Fruit fly (Drosophila melanogaster) whole organism, embryonic: ENCODE measurements around the gene Cpr67Fa2.

Source experiments
- CG10462 ChIP-seq: fragments of 200-800 bp; sonication (Bioruptor generic); optimal IDR thresholded peaks from 2 replicates; lab custom pipeline; 2016; ENCODE audit warnings: missing biosample characterization, missing genetic modification characterization
- CG11398 ChIP-seq: fragments of 200-800 bp; sonication (Bioruptor generic); optimal IDR thresholded peaks from 2 replicates; lab custom pipeline; 2016; ENCODE audit warnings: missing biosample characterization, missing genetic modification characterization
- CG15269 ChIP-seq: fragments of 200-800 bp; sonication (Bioruptor generic); optimal IDR thresholded peaks from 2 replicates; lab custom pipeline; 2018; ENCODE audit warnings: missing biosample characterization, mild to moderate bottlenecking, missing genetic modification characterization, moderate library complexity
- CG15514 ChIP-seq: fragments of 200-800 bp; sonication (Bioruptor generic); optimal IDR thresholded peaks from 3 replicates; lab custom pipeline; 2017; ENCODE audit warnings: missing biosample characterization, missing genetic modification characterization, mild to moderate bottlenecking, moderate library complexity, missing genetic modification reagents
- CG17385 ChIP-seq: fragments of 200-800 bp; sonication (Bioruptor generic); optimal IDR thresholded peaks from 3 replicates; lab custom pipeline; 2018; ENCODE audit warnings: missing biosample characterization, mild to moderate bottlenecking, missing genetic modification characterization
- CG1792 ChIP-seq: fragments of 200-800 bp; sonication (Bioruptor generic); optimal IDR thresholded peaks from 2 replicates; lab custom pipeline; 2016; ENCODE audit warnings: missing biosample characterization, missing genetic modification characterization
- CG18764 ChIP-seq: fragments of 200-800 bp; sonication (Bioruptor generic); optimal IDR thresholded peaks from 3 replicates; lab custom pipeline; 2016; ENCODE audit warnings: missing biosample characterization, missing genetic modification characterization
- CG2199 ChIP-seq: fragments of 200-800 bp; sonication (Bioruptor generic); IDR thresholded peaks from 3 replicates; pipeline ENCODE4 v1.3.6; 2022; ENCODE audit warnings: missing biosample characterization, missing genetic modification characterization
- CG2889 ChIP-seq: fragments of 200-800 bp; sonication (Bioruptor generic); IDR thresholded peaks from 3 replicates; pipeline ENCODE4 v1.3.6; 2022; ENCODE audit warnings: missing biosample characterization, missing genetic modification characterization
- CG43689 ChIP-seq: fragments of 200-800 bp; sonication (Bioruptor generic); IDR thresholded peaks from 2 replicates; pipeline ENCODE4 v1.3.6; 2022; ENCODE audit warnings: missing biosample characterization, missing genetic modification characterization
- CG6272 ChIP-seq: fragments of 200-800 bp; sonication (Bioruptor generic); IDR thresholded peaks from 2 replicates; pipeline ENCODE4 v1.3.6; 2022; ENCODE audit warnings: missing biosample characterization, missing genetic modification characterization
- CG6854 ChIP-seq: fragments of 200-800 bp; sonication (Bioruptor generic); optimal IDR thresholded peaks from 3 replicates; lab custom pipeline; 2017; ENCODE audit warnings: missing biosample characterization, mild to moderate bottlenecking, missing genetic modification characterization
- CG7745 ChIP-seq: fragments of 200-800 bp; sonication (Bioruptor generic); optimal IDR thresholded peaks from 2 replicates; lab custom pipeline; 2018; ENCODE audit warnings: missing biosample characterization, mild to moderate bottlenecking, missing genetic modification characterization, moderate library complexity
- CG8089 ChIP-seq: fragments of 200-800 bp; sonication (Bioruptor generic); optimal IDR thresholded peaks from 3 replicates; lab custom pipeline; 2016; ENCODE audit warnings: missing biosample characterization, missing genetic modification characterization
- CHES-1-like ChIP-seq: fragments of 200-800 bp; sonication (Bioruptor generic); optimal IDR thresholded peaks from 2 replicates; lab custom pipeline; 2016; ENCODE audit warnings: missing biosample characterization, missing genetic modification characterization
- Deaf1 ChIP-seq: fragments of 200-800 bp; optimal IDR thresholded peaks from 3 replicates; lab custom pipeline; 2019; ENCODE audit warnings: missing biosample characterization, mild to moderate bottlenecking, missing genetic modification characterization, moderate library complexity
- Dp ChIP-seq: fragments of 200-800 bp; sonication (Bioruptor generic); optimal IDR thresholded peaks from 2 replicates; lab custom pipeline; 2018; ENCODE audit warnings: missing biosample characterization, mild to moderate bottlenecking, missing genetic modification characterization, moderate library complexity
- HLH54F ChIP-seq: fragments of 200-800 bp; sonication (Bioruptor generic); optimal IDR thresholded peaks from 3 replicates; lab custom pipeline; 2016; ENCODE audit warnings: missing biosample characterization, missing genetic modification characterization
- Kr ChIP-seq: fragments of 200-800 bp; sonication (Bioruptor generic); optimal IDR thresholded peaks from 2 replicates; lab custom pipeline; 2017; ENCODE audit warnings: missing biosample characterization, mild to moderate bottlenecking, missing genetic modification characterization
- Mes4 ChIP-seq: fragments of 200-800 bp; sonication (Bioruptor generic); optimal IDR thresholded peaks from 2 replicates; lab custom pipeline; 2016; ENCODE audit warnings: missing biosample characterization, missing genetic modification characterization
- NFAT ChIP-seq: fragments of 200-800 bp; sonication (Bioruptor generic); IDR thresholded peaks from 2 replicates; pipeline ENCODE4 v1.3.6; 2022; ENCODE audit warnings: missing biosample characterization, missing genetic modification characterization
- Pdp1 ChIP-seq, 2 experiments: fragments of 200-800 bp; sonication (Bioruptor generic); optimal IDR thresholded peaks; 3 replicates each; lab custom pipeline; 2016; ENCODE audit warnings: missing biosample characterization in 2 of 2, missing genetic modification characterization in 2 of 2, mild to moderate bottlenecking in 1 of 2, moderate library complexity in 1 of 2
- Rx ChIP-seq: fragments of 200-800 bp; sonication (Bioruptor generic); IDR thresholded peaks from 2 replicates; pipeline ENCODE4 v1.3.6; 2022; ENCODE audit warnings: missing biosample characterization, missing genetic modification characterization
- Six4 ChIP-seq: fragments of 200-800 bp; sonication (Bioruptor generic); optimal IDR thresholded peaks from 2 replicates; lab custom pipeline; 2016; ENCODE audit warnings: missing biosample characterization, missing genetic modification characterization
- Spps ChIP-seq: fragments of 200-800 bp; sonication (Bioruptor generic); optimal IDR thresholded peaks from 2 replicates; lab custom pipeline; 2018; ENCODE audit warnings: missing biosample characterization, mild to moderate bottlenecking, missing genetic modification characterization
- Sry-β ChIP-seq: fragments of 200-800 bp; sonication (Bioruptor generic); optimal IDR thresholded peaks from 2 replicates; lab custom pipeline; 2018; ENCODE audit warnings: missing biosample characterization, mild to moderate bottlenecking, missing genetic modification characterization, moderate library complexity
- Sry-δ ChIP-seq: fragments of 200-800 bp; sonication (Bioruptor generic); optimal IDR thresholded peaks from 2 replicates; lab custom pipeline; 2016; ENCODE audit warnings: missing biosample characterization, missing genetic modification characterization
- TFAM ChIP-seq: fragments of 200-800 bp; sonication (Bioruptor generic); optimal IDR thresholded peaks from 2 replicates; lab custom pipeline; 2017; ENCODE audit warnings: missing biosample characterization, missing genetic modification characterization, inconsistent platforms
- Taf1 ChIP-seq: fragments of 200-800 bp; sonication (Bioruptor generic); IDR thresholded peaks from 2 replicates; pipeline ENCODE4 v1.3.6; 2022; ENCODE audit warnings: missing biosample characterization, missing genetic modification characterization
- al ChIP-seq: fragments of 200-800 bp; sonication (Bioruptor generic); IDR thresholded peaks from 2 replicates; pipeline ENCODE4 v1.3.6; 2022; ENCODE audit warnings: missing biosample characterization, missing genetic modification characterization
- ato ChIP-seq: fragments of 200-800 bp; sonication (Bioruptor generic); IDR thresholded peaks from 2 replicates; pipeline ENCODE4 v1.3.6; 2022; ENCODE audit warnings: missing biosample characterization, missing genetic modification characterization; ENCODE audit not compliant: partially characterized antibody
- az2 ChIP-seq: fragments of 200-800 bp; sonication (Bioruptor generic); optimal IDR thresholded peaks from 3 replicates; lab custom pipeline; 2016; ENCODE audit warnings: missing biosample characterization, missing genetic modification characterization
- dmrt99B ChIP-seq: fragments of 200-800 bp; sonication (Bioruptor generic); optimal IDR thresholded peaks from 2 replicates; lab custom pipeline; 2018; ENCODE audit warnings: missing biosample characterization, mild to moderate bottlenecking, missing genetic modification characterization, moderate library complexity
- dysf ChIP-seq: fragments of 200-800 bp; sonication (Bioruptor generic); IDR thresholded peaks from 3 replicates; pipeline ENCODE4 v1.3.6; 2022; ENCODE audit warnings: missing biosample characterization, missing genetic modification characterization
- fu2 ChIP-seq: fragments of 200-800 bp; sonication (Bioruptor generic); optimal IDR thresholded peaks from 2 replicates; lab custom pipeline; 2016; ENCODE audit warnings: missing biosample characterization, missing genetic modification characterization
- gce ChIP-seq: fragments of 200-800 bp; sonication (Bioruptor generic); IDR thresholded peaks from 3 replicates; pipeline ENCODE4 v1.3.6; 2022; ENCODE audit warnings: missing biosample characterization, missing genetic modification characterization
- hbn ChIP-seq: fragments of 200-800 bp; sonication (Bioruptor generic); IDR thresholded peaks from 2 replicates; pipeline ENCODE4 v1.3.6; 2022; ENCODE audit warnings: missing biosample characterization, missing genetic modification characterization; ENCODE audit not compliant: partially characterized antibody
- her ChIP-seq: fragments of 200-800 bp; sonication (Bioruptor generic); optimal IDR thresholded peaks from 2 replicates; lab custom pipeline; 2016; ENCODE audit warnings: missing biosample characterization, missing genetic modification characterization
- jigr1 ChIP-seq: fragments of 200-800 bp; sonication (Bioruptor generic); IDR thresholded peaks from 3 replicates; pipeline ENCODE4 v1.3.6; 2022; ENCODE audit warnings: missing biosample characterization, missing genetic modification characterization
- run ChIP-seq: fragments of 200-800 bp; sonication (Bioruptor generic); optimal IDR thresholded peaks from 3 replicates; lab custom pipeline; 2018; ENCODE audit warnings: missing biosample characterization, mild to moderate bottlenecking, missing genetic modification characterization
- seq ChIP-seq: fragments of 200-800 bp; sonication (Bioruptor generic); IDR thresholded peaks from 2 replicates; pipeline ENCODE4 v1.3.6; 2022; ENCODE audit warnings: missing biosample characterization, missing genetic modification characterization
- shn ChIP-seq: fragments of 200-800 bp; sonication (Bioruptor generic); optimal IDR thresholded peaks from 3 replicates; lab custom pipeline; 2016; ENCODE audit warnings: missing biosample characterization, missing genetic modification characterization
- slou ChIP-seq: fragments of 200-800 bp; sonication (Bioruptor generic); optimal IDR thresholded peaks from 3 replicates; lab custom pipeline; 2016; ENCODE audit warnings: missing biosample characterization, missing genetic modification characterization
- stc ChIP-seq: fragments of 200-800 bp; sonication (Bioruptor generic); IDR thresholded peaks from 2 replicates; pipeline ENCODE4 v1.3.6; 2022; ENCODE audit warnings: missing biosample characterization, missing genetic modification characterization
- tap ChIP-seq: fragments of 200-800 bp; optimal IDR thresholded peaks from 3 replicates; lab custom pipeline; 2019; ENCODE audit warnings: missing biosample characterization, mild to moderate bottlenecking, missing genetic modification characterization, moderate library complexity
- tx ChIP-seq: fragments of 200-800 bp; sonication (Bioruptor generic); optimal IDR thresholded peaks from 2 replicates; lab custom pipeline; 2016; ENCODE audit warnings: missing biosample characterization, missing genetic modification characterization
- unpg ChIP-seq: fragments of 200-800 bp; sonication (Bioruptor generic); optimal IDR thresholded peaks from 3 replicates; lab custom pipeline; 2018; ENCODE audit warnings: missing biosample characterization, mild to moderate bottlenecking, missing genetic modification characterization, moderate library complexity
- vnd ChIP-seq: fragments of 200-800 bp; sonication (Bioruptor generic); IDR thresholded peaks from 3 replicates; pipeline ENCODE4 v1.3.6; 2022; ENCODE audit warnings: missing biosample characterization, missing genetic modification characterization; ENCODE audit not compliant: partially characterized antibody
- wek ChIP-seq: fragments of 200-800 bp; sonication (Bioruptor generic); optimal IDR thresholded peaks from 3 replicates; lab custom pipeline; 2018; ENCODE audit warnings: missing biosample characterization, mild to moderate bottlenecking, missing genetic modification characterization, moderate library complexity

The Cpr67Fa2 gene

dm6 chr3L:10844548-10845530 lies 46.7 kb upstream of the Cpr67Fa2 start (continued):
- TF ChIP-seq fu2 (GFP tag; lab: Kevin White, UChicago) (no peak), hbn (no peak), ato (no peak), Sry-β (GFP tag; lab: Kevin White, UChicago) (peak; percentile 20), CG10462 (GFP tag; lab: Kevin White, UChicago) (no peak), her (GFP tag; lab: Kevin White, UChicago) (no peak), CG6272 (GFP tag; lab: Robert Waterston, UW) (no peak), Sry-δ (GFP tag; lab: Kevin White, UChicago) (peak; percentile 4), dysf (GFP tag; lab: Robert Waterston, UW) (0 out of 3 replicates have a peak, but pooled peaks have one; percentile 24), CG17385 (GFP tag; lab: Kevin White, UChicago) (peak; percentile 15), run (tag; lab: Kevin White, UChicago) (no peak), CG8089 (GFP tag; lab: Kevin White, UChicago) (peak; percentile 24), CG43689 (GFP tag; lab: Robert Waterston, UW) (no peak), wek (GFP tag; lab: Kevin White, UChicago) (no peak), seq (GFP tag; lab: Robert Waterston, UW) (0 out of 2 replicates have a peak, but pooled peaks have one; percentile 23), Mes4 (GFP tag; lab: Kevin White, UChicago) (peak; percentile 27), CG15269 (tag; lab: Kevin White, UChicago) (no peak), stc (GFP tag; lab: Robert Waterston, UW) (no peak), CG7745 (no peak), gce (GFP tag; lab: Robert Waterston, UW) (0 out of 3 replicates have a peak, but pooled peaks have one; percentile 6), CG2199 (GFP tag; lab: Robert Waterston, UW) (peak; percentile 80; the same call in 1 of the 3 replicates), slou (GFP tag; lab: Kevin White, UChicago) (no peak), NFAT (GFP tag; lab: Robert Waterston, UW) (no peak), Deaf1 (no peak), az2 (GFP tag; lab: Kevin White, UChicago) (peak; percentile 2), Taf1 (GFP tag; lab: Robert Waterston, UW) (no peak), CG1792 (no peak), CG11398 (peak; percentile 22), vnd (GFP tag; lab: Robert Waterston, UW) (no peak), HLH54F (no peak), Pdp1 (GFP tag; optimal IDR thresholded peaks at IDR 0.05; lab: Kevin White, UChicago) (peak; percentile 14 to 15), al (GFP tag; lab: Robert Waterston, UW) (no peak), CHES-1-like (GFP tag; lab: Kevin White, UChicago) (no peak), tap (no peak), tx (GFP tag; lab: Kevin White, UChicago) (no peak), unpg (GFP tag; lab: Kevin White, UChicago) (peak; percentile 34), Spps (tag; lab: Kevin White, UChicago) (no peak), CG18764 (GFP tag; lab: Kevin White, UChicago) (no peak), Dp (GFP tag; lab: Kevin White, UChicago) (no peak), Six4 (no peak), CG2889 (GFP tag; lab: Robert Waterston, UW) (no peak), dmrt99B (tag; lab: Kevin White, UChicago) (peak; percentile 56), shn (peak; percentile 56), jigr1 (GFP tag; lab: Robert Waterston, UW) (no peak), TFAM (GFP tag; lab: Kevin White, UChicago) (no peak), Rx (no peak), CG6854 (GFP tag; lab: Kevin White, UChicago) (no peak), Kr (GFP tag; lab: Kevin White, UChicago) (peak; percentile 59), CG15514 (GFP tag; lab: Kevin White, UChicago) (no peak)
